Worm (Caenorhabditis elegans) whole organism, L3 larva: ENCODE measurements around the gene C35A5.11.

Experiments used
- ceh-82 ChIP-seq: fragments of 150-350 bp; optimal IDR thresholded peaks from 2 replicates; lab custom pipeline; 2014; ENCODE audit warnings: missing biosample characterization, missing genetic modification characterization
- nhr-76 ChIP-seq: fragments of 150-350 bp; sonication (generic microtip); optimal IDR thresholded peaks from 5 replicates; lab custom pipeline; 2014; ENCODE audit warnings: missing biosample characterization, missing genetic modification characterization

- no peak for TF ChIP-seq nhr-76
- TF ChIP-seq ceh-82 (tag; lab: Kevin White, UChicago): no peak
Observed at ce11 chrV:10471007-10471406, 31.9 kb downstream of the C35A5.11 start.
